Worm (Caenorhabditis elegans) whole organism, midembryonic: ENCODE measurements around the gene F49F1.9.
"Not testable (repeated sequence)": the region's sequence is repeated elsewhere in the genome, so short reads cannot be mapped to it uniquely, and the experiment has no call there.

Source experiments
- T22C8.4 ChIP-seq: fragments of 200-800 bp; sonication (Bioruptor generic); IDR thresholded peaks from 2 replicates; pipeline ENCODE4 v1.3.6; 2022; ENCODE audit warnings: missing genetic modification characterization, missing compliant biosample characterization
- cog-1 ChIP-seq: sonication (generic microtip); optimal IDR thresholded peaks from 2 replicates; lab custom pipeline; 2016; ENCODE audit warnings: missing genetic modification characterization, missing compliant biosample characterization
- flt-1 ChIP-seq: fragments of 200-800 bp; sonication (Bioruptor generic); IDR thresholded peaks from 2 replicates; pipeline ENCODE4 v1.3.6; 2022; ENCODE audit warnings: missing genetic modification characterization, missing compliant biosample characterization
- klf-2 ChIP-seq: fragments of 200-800 bp; sonication (Bioruptor generic); conservative IDR thresholded peaks from 2 replicates; pipeline ENCODE4 v1.3.6; 2022; ENCODE audit warnings: missing genetic modification reagents, missing genetic modification characterization, missing compliant biosample characterization
- med-1 ChIP-seq: sonication (generic microtip); optimal IDR thresholded peaks from 2 replicates; lab custom pipeline; 2017; ENCODE audit warnings: missing genetic modification characterization, mild to moderate bottlenecking, missing compliant biosample characterization, antibody characterized with exemption, missing genetic modification reagents; ENCODE audit not compliant: insufficient read depth
- ref-1 ChIP-seq: fragments of 200-800 bp; sonication (Bioruptor generic); conservative IDR thresholded peaks from 2 replicates; pipeline ENCODE4 v1.3.6; 2022; ENCODE audit warnings: missing genetic modification reagents, missing genetic modification characterization, missing compliant biosample characterization
- tab-1 ChIP-seq: fragments of 200-800 bp; sonication (Bioruptor generic); IDR thresholded peaks from 2 replicates; pipeline ENCODE4 v1.3.6; 2022; ENCODE audit warnings: missing genetic modification characterization, missing compliant biosample characterization
- ztf-23 ChIP-seq: fragments of 200-800 bp; sonication (Bioruptor generic); IDR thresholded peaks from 2 replicates; pipeline ENCODE4 v1.3.6; 2022; ENCODE audit warnings: missing genetic modification reagents, missing genetic modification characterization, missing compliant biosample characterization
- ztf-29 ChIP-seq: fragments of 200-800 bp; sonication (Bioruptor generic); IDR thresholded peaks from 2 replicates; pipeline ENCODE4 v1.3.6; 2022; ENCODE audit warnings: missing genetic modification reagents, missing genetic modification characterization, missing compliant biosample characterization

The F49F1.9 gene

DNA sequence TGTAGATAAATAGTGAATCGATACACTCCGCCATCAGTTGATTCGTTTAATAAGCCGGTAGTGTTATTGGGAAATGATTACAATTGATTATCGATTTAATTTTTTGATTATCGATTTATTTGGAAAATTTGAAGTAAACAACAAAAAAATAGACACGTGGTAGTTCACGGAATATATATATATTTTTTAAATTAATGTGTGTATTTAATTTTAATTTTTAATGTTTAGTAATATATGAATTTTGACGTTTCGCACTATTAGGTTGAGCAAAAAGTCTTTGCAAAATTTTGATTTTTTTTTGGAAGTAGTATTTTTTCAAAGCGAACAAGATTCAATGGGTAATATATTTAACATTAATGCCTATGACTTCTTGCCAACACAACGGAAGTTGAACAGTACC lies 5.6 kb upstream of the F49F1.9 start, which contains the start of gene F49F1.12:
Gene F49F1.12 (minus strand): TSS at position 101 of the 400 bp plus-strand sequence.
- TF ChIP-seq klf-2 (GFP tag; lab: Robert Waterston, UW); T22C8.4 (GFP tag; lab: Robert Waterston, UW); ref-1: not testable (repeated sequence)

DNA sequence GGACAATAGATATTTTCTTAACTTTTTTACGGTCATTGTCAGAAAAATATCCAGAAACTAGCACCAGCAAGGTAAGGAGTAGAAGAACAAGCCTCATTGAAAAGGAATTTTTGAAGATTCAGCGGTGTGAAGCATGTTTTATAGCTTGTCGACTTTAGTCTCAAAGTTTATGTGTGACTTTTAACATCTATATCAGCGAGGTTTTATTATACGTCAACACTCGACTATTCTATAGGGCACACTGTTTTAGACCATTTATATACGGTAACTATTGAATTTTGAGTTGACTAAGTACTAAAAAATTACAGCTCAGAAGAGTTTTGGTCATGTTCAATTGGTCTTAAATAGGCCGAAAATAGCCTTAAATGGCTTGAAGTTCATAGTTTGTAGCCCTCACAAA lies 3.9 kb upstream of the F49F1.9 start, which contains the start of gene F49F1.11:
Gene F49F1.11 (minus strand): TSS at position 101 of the 400 bp plus-strand sequence.
- TF ChIP-seq T22C8.4 (GFP tag; lab: Robert Waterston, UW) (no peak), flt-1 (GFP tag; lab: Robert Waterston, UW) (no peak), med-1 (GFP tag; lab: Kevin White, UChicago) (no peak), cog-1 (tag; lab: Kevin White, UChicago) (no peak), ztf-29 (GFP tag; lab: Robert Waterston, UW) (no peak), ref-1 (no peak), tab-1 (GFP tag; lab: Robert Waterston, UW) (no peak), klf-2 (GFP tag; lab: Robert Waterston, UW) (no peak), ztf-23 (GFP tag; lab: Robert Waterston, UW) (no peak)

DNA sequence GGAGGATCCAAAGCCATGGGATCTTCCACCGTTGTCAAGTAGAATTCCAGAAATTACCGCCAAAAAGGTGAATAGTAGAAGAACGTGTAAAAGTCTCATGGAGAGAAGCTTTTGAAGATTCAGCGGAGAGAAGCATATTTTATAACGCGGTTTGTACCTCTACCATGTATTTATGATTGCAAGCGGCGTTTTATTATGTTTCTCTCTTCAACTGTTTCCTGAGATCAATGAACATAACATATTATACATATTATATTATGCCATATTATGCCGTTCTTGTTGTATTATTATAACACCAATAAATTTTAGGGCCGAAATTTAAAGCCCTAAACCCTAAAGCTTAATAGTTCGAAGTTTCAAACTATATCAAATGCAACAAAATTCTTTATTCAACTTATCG lies 2.9 kb upstream of the F49F1.9 start, which contains the start of gene F49F1.18:
Gene F49F1.18 (minus strand): TSS at position 101 of the 400 bp plus-strand sequence.
- TF ChIP-seq tab-1 (GFP tag; lab: Robert Waterston, UW), result no peak
- TF ChIP-seq ztf-29 (GFP tag; lab: Robert Waterston, UW), result no peak
- no peak for TF ChIP-seq klf-2 (GFP tag; lab: Robert Waterston, UW)
- TF ChIP-seq cog-1 (tag; lab: Kevin White, UChicago), result no peak
- TF ChIP-seq ref-1, result no peak
- TF ChIP-seq flt-1 (GFP tag; lab: Robert Waterston, UW), result no peak
- no peak for TF ChIP-seq ztf-23 (GFP tag; lab: Robert Waterston, UW)
- no peak for TF ChIP-seq med-1 (GFP tag; lab: Kevin White, UChicago)
- no peak for TF ChIP-seq T22C8.4 (GFP tag; lab: Robert Waterston, UW)

DNA sequence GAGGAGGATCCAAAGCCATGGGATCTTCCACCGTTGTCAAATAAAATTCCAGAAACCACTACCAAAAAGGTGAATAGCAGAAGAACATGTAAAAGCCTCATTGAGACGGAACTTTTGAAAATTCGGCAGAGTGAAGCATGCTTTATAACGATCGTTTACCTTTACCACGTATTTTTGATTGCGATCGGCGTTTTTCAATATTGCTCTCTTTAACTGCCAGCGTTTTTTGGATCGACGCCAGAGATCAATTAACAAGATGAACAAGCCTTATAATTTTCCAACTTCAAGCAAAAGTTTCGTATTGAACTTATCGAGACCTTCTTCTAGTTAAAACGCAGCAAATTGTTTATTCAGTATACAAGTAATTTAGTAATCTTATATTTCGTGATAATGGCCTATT lies 1.6 kb upstream of the F49F1.9 start, which contains the start of gene F49F1.10:
Gene F49F1.10 (minus strand): TSS at position 101 of the 400 bp plus-strand sequence.
- no peak for TF ChIP-seq ref-1

DNA sequence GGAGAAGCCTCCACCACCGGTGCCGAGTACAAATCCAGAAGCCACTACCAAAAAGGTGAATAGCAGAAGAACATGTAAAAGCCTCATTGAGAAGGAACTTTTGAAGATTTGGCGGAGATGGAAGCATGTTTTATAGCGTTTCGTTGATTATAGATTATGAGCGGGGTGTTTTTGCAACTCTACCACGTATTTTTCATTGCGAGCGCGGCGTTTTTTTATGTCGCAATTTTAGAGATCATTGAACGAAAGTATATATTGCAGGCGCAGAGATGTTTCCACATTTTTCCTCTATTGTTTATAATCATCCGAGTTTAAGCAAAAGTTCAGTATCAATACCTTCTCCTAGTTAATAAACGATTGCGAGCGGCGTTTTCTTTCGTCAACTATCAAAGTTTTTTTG lies 1.6 kb downstream of the F49F1.9 start, which contains the start of gene F49F1.17:
Gene F49F1.17 (minus strand): TSS at position 101 of the 400 bp plus-strand sequence.
- no peak for TF ChIP-seq cog-1 (tag; lab: Kevin White, UChicago)

DNA sequence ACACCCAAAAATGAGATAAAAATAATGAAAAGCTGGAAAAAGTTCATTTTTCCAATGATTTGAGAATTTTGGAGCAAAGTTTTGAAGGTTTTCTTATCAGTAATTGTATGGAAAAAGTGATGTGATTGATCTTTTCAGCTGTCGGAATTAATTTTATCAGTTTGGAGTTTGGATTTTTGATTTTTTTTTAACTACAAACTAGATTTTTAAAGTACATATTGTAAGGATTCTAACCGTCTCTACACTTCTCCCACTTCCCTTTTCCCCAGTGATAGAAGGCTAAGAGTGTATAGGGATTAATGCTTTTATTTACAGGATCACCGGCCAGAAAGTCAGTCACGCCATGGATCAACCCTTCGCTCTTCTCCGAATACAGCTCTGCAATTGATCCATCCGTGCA lies 11.7 kb downstream of the F49F1.9 start, which contains the start of gene F49F1.7:
Gene F49F1.7 (minus strand): TSS at position 101 of the 400 bp plus-strand sequence.
- TF ChIP-seq ref-1; T22C8.4 (GFP tag; lab: Robert Waterston, UW); cog-1 (tag; lab: Kevin White, UChicago): not testable (repeated sequence)

DNA sequence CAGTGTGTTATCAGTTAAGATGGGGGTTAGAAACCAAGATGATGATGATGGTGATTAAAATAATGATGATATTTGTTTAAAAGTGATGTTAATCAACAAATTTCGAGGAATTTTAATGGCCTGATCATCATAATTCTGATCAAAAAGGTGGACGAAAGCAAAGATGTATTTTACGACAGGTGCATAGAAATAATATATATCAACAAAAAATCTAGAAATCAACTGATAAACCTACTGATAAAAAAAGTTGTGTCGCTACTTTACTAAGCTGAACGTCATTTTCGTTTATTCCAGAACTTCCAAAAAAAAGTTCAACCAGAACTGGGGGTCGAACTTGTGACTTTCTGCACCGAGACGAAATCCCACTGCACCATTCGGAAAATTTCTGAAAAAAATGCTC lies 14.3 kb downstream of the F49F1.9 start, which contains the start of gene mul-1:
Gene mul-1 (minus strand): TSS at position 84 of the 400 bp plus-strand sequence.
- no peak for TF ChIP-seq cog-1 (tag; lab: Kevin White, UChicago)
- TF ChIP-seq med-1 (GFP tag; lab: Kevin White, UChicago), result no peak
- no peak for TF ChIP-seq T22C8.4 (GFP tag; lab: Robert Waterston, UW)
- no peak for TF ChIP-seq ref-1
- TF ChIP-seq tab-1 (GFP tag; lab: Robert Waterston, UW), result no peak
- no peak for TF ChIP-seq ztf-23 (GFP tag; lab: Robert Waterston, UW)
- no peak for TF ChIP-seq flt-1 (GFP tag; lab: Robert Waterston, UW)
- no peak for TF ChIP-seq klf-2 (GFP tag; lab: Robert Waterston, UW)
- no peak for TF ChIP-seq ztf-29 (GFP tag; lab: Robert Waterston, UW)

DNA sequence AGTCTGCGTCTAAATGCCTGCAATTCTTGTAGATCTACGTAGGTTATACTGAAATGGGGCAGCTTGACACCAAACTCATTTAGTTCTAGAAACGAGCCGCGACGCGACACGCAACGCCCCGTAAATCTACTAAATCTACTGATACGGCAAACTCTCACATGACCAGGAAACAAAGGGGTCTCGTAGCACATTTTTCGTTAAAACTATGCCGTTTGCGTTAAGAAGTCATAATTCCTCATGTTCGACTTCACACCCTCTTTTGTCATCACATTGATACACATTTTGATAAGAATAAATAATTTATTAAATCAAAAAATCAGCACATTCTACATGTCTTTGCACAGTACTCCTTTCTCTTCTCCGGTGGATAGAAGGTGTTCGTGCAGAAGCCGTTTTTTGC lies 16.3 kb downstream of the F49F1.9 start:
- TF ChIP-seq cog-1 (tag; lab: Kevin White, UChicago), result no peak
- TF ChIP-seq tab-1 (GFP tag; lab: Robert Waterston, UW), result no peak
- no peak for TF ChIP-seq klf-2 (GFP tag; lab: Robert Waterston, UW)
- no peak for TF ChIP-seq med-1 (GFP tag; lab: Kevin White, UChicago)

DNA sequence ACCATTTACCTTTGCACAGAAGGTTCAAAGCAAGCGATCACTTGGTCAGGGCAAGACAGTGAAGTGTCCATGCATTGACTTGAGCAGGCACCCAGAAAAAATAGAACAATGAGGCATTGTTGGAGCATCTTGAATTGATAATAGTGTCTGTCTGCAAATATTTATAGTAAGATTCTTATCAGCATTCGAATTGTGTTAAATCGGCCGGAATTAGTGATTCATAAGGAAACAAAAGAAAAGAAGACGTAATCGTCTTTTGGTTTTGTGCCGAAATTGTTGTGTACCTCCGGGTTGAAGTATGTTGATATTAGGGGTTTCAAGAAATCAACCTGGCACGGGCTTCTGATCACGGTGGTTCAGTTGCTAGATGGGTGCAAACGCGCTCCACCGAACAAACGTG lies 17.1 kb downstream of the F49F1.9 start, which contains the start of gene F49F1.5:
Gene F49F1.5 (minus strand): TSS at position 153 of the 400 bp plus-strand sequence.
- no peak for TF ChIP-seq klf-2 (GFP tag; lab: Robert Waterston, UW)
- TF ChIP-seq tab-1 (GFP tag; lab: Robert Waterston, UW), result no peak
- TF ChIP-seq ztf-29 (GFP tag; lab: Robert Waterston, UW), result no peak
- TF ChIP-seq med-1 (GFP tag; lab: Kevin White, UChicago), result no peak
- no peak for TF ChIP-seq ref-1
- no peak for TF ChIP-seq T22C8.4 (GFP tag; lab: Robert Waterston, UW)
- no peak for TF ChIP-seq flt-1 (GFP tag; lab: Robert Waterston, UW)
- TF ChIP-seq ztf-23 (GFP tag; lab: Robert Waterston, UW), result no peak
- TF ChIP-seq cog-1 (tag; lab: Kevin White, UChicago), result no peak

DNA sequence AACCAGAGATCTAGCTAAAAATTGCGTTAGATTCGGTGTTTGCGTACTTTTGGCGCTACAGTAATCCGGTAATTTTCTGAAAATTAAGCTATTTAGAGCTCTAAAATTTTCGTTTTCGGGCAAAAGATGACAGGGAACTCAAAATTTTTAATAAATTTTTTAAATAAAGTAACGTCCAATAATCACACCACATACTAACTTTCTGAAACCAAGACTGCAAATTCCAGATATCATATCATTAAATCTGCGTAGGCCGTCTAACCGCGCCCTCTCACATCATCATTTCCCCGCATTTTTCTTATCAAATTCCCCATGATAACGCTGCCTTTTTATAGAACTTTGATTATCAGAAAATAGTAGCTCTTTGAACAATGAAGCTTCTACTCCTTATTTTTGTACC lies 19.9 kb downstream of the F49F1.9 start, which contains the start of gene drd-50:
Gene drd-50 (plus strand): TSS at position 301 of the 400 bp plus-strand sequence.
- TF ChIP-seq T22C8.4 (GFP tag; lab: Robert Waterston, UW) (no peak), klf-2 (GFP tag; lab: Robert Waterston, UW) (no peak), cog-1 (tag; lab: Kevin White, UChicago) (no peak), ztf-29 (GFP tag; lab: Robert Waterston, UW) (no peak), med-1 (GFP tag; lab: Kevin White, UChicago) (no peak), ztf-23 (GFP tag; lab: Robert Waterston, UW) (no peak), tab-1 (GFP tag; lab: Robert Waterston, UW) (no peak), ref-1 (no peak), flt-1 (GFP tag; lab: Robert Waterston, UW) (no peak)
